Worm (Caenorhabditis elegans): ENCODE data around the gene npr-15.
A peak's percentile ranks its signal among the peaks of the same experiment; 100 is the strongest.

npr-15 gene

ce11 chrIII:3719564-3719963, 25.1 kb upstream of the npr-15 start, which contains the start of gene C14B1.8 (continued):
- TF ChIP-seq sdz-38 (tag; optimal IDR thresholded peaks at IDR 0.05) (no peak), nhr-179 (tag; optimal IDR thresholded peaks at IDR 0.05) (no peak), lin-40 (tag; optimal IDR thresholded peaks at IDR 0.05) (no peak), ceh-40 (GFP tag; IDR thresholded peaks at IDR 0.05) (no peak), C17E4.6 (GFP tag; IDR thresholded peaks at IDR 0.05) (no peak), hmg-1.2 (GFP tag; IDR thresholded peaks at IDR 0.05) (no peak), rec-8 (tag; optimal IDR thresholded peaks at IDR 0.05) (no peak), hrde-1 (tag; optimal IDR thresholded peaks at IDR 0.05; ENCODE audit: borderline replicate concordance) (peak; percentile 23), snpc-1.1 (tag; optimal IDR thresholded peaks at IDR 0.05; ENCODE audit: insufficient read depth) (no peak), ama-1 (optimal IDR thresholded peaks at IDR 0.05) (no peak), ama-1 (GFP tag; optimal IDR thresholded peaks at IDR 0.05) (peak in 1 of 2 experiments; percentile 19), die-1 (tag; optimal IDR thresholded peaks at IDR 0.05) (no peak), rpc-1 (optimal IDR thresholded peaks at IDR 0.05) (no peak), rpc-1 (tag; optimal IDR thresholded peaks at IDR 0.05) (no peak), attf-5 (GFP tag; optimal IDR thresholded peaks at IDR 0.05) (no peak), madf-6 (GFP tag; IDR thresholded peaks at IDR 0.05) (peak; percentile 50), ceh-91 (GFP tag; IDR thresholded peaks at IDR 0.05) (no peak), K12H6.12 (tag; optimal IDR thresholded peaks at IDR 0.05) (no peak), bed-2 (GFP tag; IDR thresholded peaks at IDR 0.05) (no peak), lsy-27 (tag; optimal IDR thresholded peaks at IDR 0.05; ENCODE audit: borderline replicate concordance, insufficient read depth) (no peak), Y56A3A.18 (GFP tag; IDR thresholded peaks at IDR 0.05) (no peak), dpl-1 (GFP tag; optimal IDR thresholded peaks at IDR 0.05) (no peak), egl-18 (GFP tag; IDR thresholded peaks at IDR 0.05) (no peak), bed-1 (GFP tag; IDR thresholded peaks at IDR 0.05) (no peak), attf-3 (GFP tag; conservative IDR thresholded peaks at IDR 0.05) (no peak), tbp1 (GFP tag; optimal IDR thresholded peaks at IDR 0.05) (no peak), B0019.2 (GFP tag; conservative IDR thresholded peaks at IDR 0.05) (no peak), lin-35 (GFP tag; optimal IDR thresholded peaks at IDR 0.05) (no peak), lin-54 (GFP tag; optimal IDR thresholded peaks at IDR 0.05) (no peak), ZK185.1 (tag; optimal IDR thresholded peaks at IDR 0.05; ENCODE audit: poor library complexity, severe bottlenecking) (no peak), F52B5.7 (tag; optimal IDR thresholded peaks at IDR 0.05) (no peak), nfyb-1 (GFP tag; IDR thresholded peaks at IDR 0.05) (no peak), ceh-27 (GFP tag; optimal IDR thresholded peaks at IDR 0.05) (no peak), aptf-2 (GFP tag; conservative IDR thresholded peaks at IDR 0.05) (no peak), dox-1 (GFP tag; IDR thresholded peaks at IDR 0.05) (no peak), dpff-1 (tag; optimal IDR thresholded peaks at IDR 0.05) (no peak), madf-8 (GFP tag; conservative IDR thresholded peaks at IDR 0.05) (no peak), atf-7 (tag; optimal IDR thresholded peaks at IDR 0.05) (no peak), snpc-4 (GFP tag; optimal IDR thresholded peaks at IDR 0.05) (no peak), snpc-4 (tag; optimal IDR thresholded peaks at IDR 0.05) (no peak), lag-1 (GFP tag; IDR thresholded peaks at IDR 0.05) (no peak), sea-2 (GFP tag; IDR thresholded peaks at IDR 0.05) (no peak), F49E8.2 (tag; optimal IDR thresholded peaks at IDR 0.05; ENCODE audit: insufficient read depth) (peak; percentile 12), pha-4 (tag; optimal IDR thresholded peaks at IDR 0.05) (no peak), lir-1 (GFP tag; conservative IDR thresholded peaks at IDR 0.05) (no peak), attf-6 (GFP tag; IDR thresholded peaks at IDR 0.05) (0 out of 2 replicates have a peak, but pooled peaks have one; percentile 36), hlh-12 (tag; optimal IDR thresholded peaks at IDR 0.05) (no peak), let-526 (GFP tag; IDR thresholded peaks at IDR 0.05) (no peak), ztf-3 (GFP tag; optimal IDR thresholded peaks at IDR 0.05) (no peak), aptf-3 (GFP tag; IDR thresholded peaks at IDR 0.05) (no peak)

Measured in whole organism, young adult.